Worm (Caenorhabditis elegans) whole organism, L4 larva: ENCODE results near the gene T03E6.8.

Experiments
- F37D6.2 ChIP-seq: sonication (generic microtip); optimal IDR thresholded peaks from 2 replicates; lab custom pipeline; 2016; ENCODE audit warnings: mild to moderate bottlenecking, missing genetic modification characterization, missing compliant biosample characterization
- F44E2.7 ChIP-seq: fragments of 200-800 bp; sonication (Bioruptor generic); IDR thresholded peaks from 2 replicates; pipeline ENCODE4 v2.1.2; 2022; ENCODE audit warnings: missing genetic modification characterization, missing compliant biosample characterization
- T20F7.1 ChIP-seq: fragments of 200-800 bp; sonication (Bioruptor generic); optimal IDR thresholded peaks from 2 replicates; lab custom pipeline; 2018; ENCODE audit warnings: mild to moderate bottlenecking, missing genetic modification characterization, missing compliant biosample characterization
- T26A8.4 ChIP-seq: fragments of 200-800 bp; sonication (Bioruptor generic); IDR thresholded peaks from 2 replicates; pipeline ENCODE4 v1.3.6; 2022; ENCODE audit warnings: missing genetic modification characterization, missing compliant biosample characterization
- Y48G9A.11 ChIP-seq: fragments of 200-800 bp; sonication (Bioruptor generic); IDR thresholded peaks from 2 replicates; pipeline ENCODE4 v1.3.6; 2022; ENCODE audit warnings: missing genetic modification reagents, missing genetic modification characterization, missing compliant biosample characterization
- Y75B8A.6 ChIP-seq: fragments of 200-800 bp; sonication (Bioruptor generic); IDR thresholded peaks from 2 replicates; pipeline ENCODE4 v1.3.6; 2022; ENCODE audit warnings: missing genetic modification reagents, missing genetic modification characterization, missing compliant biosample characterization
- ZK337.2 ChIP-seq: fragments of 200-800 bp; sonication (Bioruptor generic); IDR thresholded peaks from 2 replicates; pipeline ENCODE4 v1.3.6; 2022; ENCODE audit warnings: missing genetic modification reagents, missing genetic modification characterization, missing compliant biosample characterization
- ZK546.5 ChIP-seq, 2 experiments: sonication (generic microtip); optimal IDR thresholded peaks; 2 replicates each; lab custom pipeline; 2017; ENCODE audit warnings: missing biosample characterization in 2 of 2, missing genetic modification characterization in 2 of 2
- aha-1 ChIP-seq: fragments of 150-350 bp; peaks from one replicate; lab custom pipeline; 2014; ENCODE audit warnings: missing biosample characterization, missing genetic modification characterization
- aly-2 ChIP-seq: sonication (generic microtip); optimal IDR thresholded peaks from 2 replicates; lab custom pipeline; 2018; ENCODE audit warnings: missing biosample characterization, missing genetic modification characterization
- ceh-28 ChIP-seq: fragments of 150-350 bp; optimal IDR thresholded peaks from 2 replicates; lab custom pipeline; 2014; ENCODE audit warnings: missing biosample characterization, missing genetic modification reagents, missing genetic modification characterization
- dmd-8 ChIP-seq: fragments of 200-800 bp; sonication (Bioruptor generic); IDR thresholded peaks from 2 replicates; pipeline ENCODE4 v1.3.6; 2022; ENCODE audit warnings: missing genetic modification characterization, missing compliant biosample characterization
- dmd-9 ChIP-seq: fragments of 200-800 bp; sonication (Bioruptor generic); IDR thresholded peaks from 2 replicates; pipeline ENCODE4 v1.3.6; 2022; ENCODE audit warnings: missing genetic modification reagents, missing genetic modification characterization, missing compliant biosample characterization
- egl-27 ChIP-seq: sonication (generic microtip); optimal IDR thresholded peaks from 3 replicates; lab custom pipeline; 2017; ENCODE audit warnings: missing biosample characterization, missing genetic modification reagents, missing genetic modification characterization
- egl-43 ChIP-seq: fragments of 200-800 bp; sonication (Bioruptor generic); IDR thresholded peaks from 2 replicates; pipeline ENCODE4 v1.3.6; 2022; ENCODE audit warnings: missing genetic modification reagents, missing genetic modification characterization, missing compliant biosample characterization
- fos-1 ChIP-seq: fragments of 150-350 bp; optimal IDR thresholded peaks from 2 replicates; lab custom pipeline; 2014; ENCODE audit warnings: missing biosample characterization, missing genetic modification characterization
- hif-1 ChIP-seq, 2 experiments: sonication (generic microtip); optimal IDR thresholded peaks; 2 replicates each; lab custom pipeline; 2016 to 2017; ENCODE audit warnings: missing compliant biosample characterization in 2 of 2, missing genetic modification characterization in 2 of 2, missing genetic modification reagents in 2 of 2, missing genotype in 2 of 2, mild to moderate bottlenecking in 1 of 2
- hlh-11 ChIP-seq: fragments of 200-800 bp; sonication (Bioruptor generic); optimal IDR thresholded peaks from 2 replicates; lab custom pipeline; 2018; ENCODE audit warnings: mild to moderate bottlenecking, missing genetic modification characterization, missing compliant biosample characterization
- hlh-30 ChIP-seq: sonication (generic microtip); optimal IDR thresholded peaks from 2 replicates; lab custom pipeline; 2017; ENCODE audit warnings: antibody characterized with exemption, mild to moderate bottlenecking, missing genetic modification characterization, missing compliant biosample characterization; ENCODE audit not compliant: insufficient read depth
- lin-13 ChIP-seq: fragments of 150-350 bp; optimal IDR thresholded peaks from 2 replicates; lab custom pipeline; 2014; ENCODE audit warnings: missing biosample characterization, missing genetic modification reagents, missing genetic modification characterization
- lin-15B ChIP-seq: fragments of 150-350 bp; sonication (generic microtip); optimal IDR thresholded peaks from 3 replicates; lab custom pipeline; 2014; ENCODE audit warnings: missing biosample characterization, missing genetic modification characterization
- lin-39 ChIP-seq: fragments of 150-350 bp; optimal IDR thresholded peaks from 2 replicates; lab custom pipeline; 2014; ENCODE audit warnings: missing biosample characterization, missing genetic modification reagents, missing genetic modification characterization
- lsy-2 ChIP-seq, 2 experiments: fragments of 150-350 bp in 1 of 2; sonication (generic microtip) in 1 of 2; optimal IDR thresholded peaks; 2 replicates each; lab custom pipeline; 2014 to 2017; ENCODE audit warnings: missing biosample characterization in 2 of 2, missing genetic modification characterization in 2 of 2
- mes-2 ChIP-seq: sonication (generic microtip); optimal IDR thresholded peaks from 2 replicates; lab custom pipeline; 2016; ENCODE audit warnings: missing genotype, mild to moderate bottlenecking, missing genetic modification characterization, missing compliant biosample characterization; ENCODE audit not compliant: poor library complexity, severe bottlenecking
- nhr-11 ChIP-seq: fragments of 150-350 bp; optimal IDR thresholded peaks from 2 replicates; lab custom pipeline; 2014; ENCODE audit warnings: missing biosample characterization, missing genetic modification characterization
- nhr-237 ChIP-seq: sonication (generic microtip); optimal IDR thresholded peaks from 2 replicates; lab custom pipeline; 2017; ENCODE audit warnings: missing biosample characterization, missing genetic modification characterization
- nhr-28 ChIP-seq: fragments of 150-350 bp; optimal IDR thresholded peaks from 2 replicates; lab custom pipeline; 2014; ENCODE audit warnings: missing biosample characterization, missing genetic modification characterization
- nhr-42 ChIP-seq: fragments of 200-800 bp; sonication (Bioruptor generic); IDR thresholded peaks from 2 replicates; pipeline ENCODE4 v1.3.6; 2022; ENCODE audit warnings: missing genetic modification characterization, missing compliant biosample characterization
- nhr-76 ChIP-seq: fragments of 150-350 bp; optimal IDR thresholded peaks from 2 replicates; lab custom pipeline; 2014; ENCODE audit warnings: missing biosample characterization, missing genetic modification characterization
- nhr-77 ChIP-seq: fragments of 150-350 bp; optimal IDR thresholded peaks from 2 replicates; lab custom pipeline; 2014; ENCODE audit warnings: missing biosample characterization, missing genetic modification characterization
- pha-4 ChIP-seq, 2 experiments: fragments of 150-350 bp in 1 of 2; fragments of 200-800 bp in 1 of 2; sonication (Bioruptor generic) in 1 of 2; IDR thresholded peaks in 1 of 2; optimal IDR thresholded peaks in 1 of 2; 2 replicates each; pipeline versions ENCODE4 v1.3.6 to Lab custom; 2014 to 2022; ENCODE audit warnings: missing genetic modification characterization in 2 of 2, missing genetic modification reagents in 2 of 2, missing biosample characterization in 1 of 2, missing compliant biosample characterization in 1 of 2
- php-3 ChIP-seq: fragments of 200-800 bp; sonication (Bioruptor generic); IDR thresholded peaks from 2 replicates; pipeline ENCODE4 v1.3.6; 2022; ENCODE audit warnings: missing genetic modification reagents, missing genetic modification characterization, missing compliant biosample characterization
- pqm-1 ChIP-seq: sonication (generic microtip); optimal IDR thresholded peaks from 2 replicates; lab custom pipeline; 2017; ENCODE audit warnings: missing biosample characterization, missing genetic modification characterization
- skn-1 ChIP-seq: fragments of 150-350 bp; optimal IDR thresholded peaks from 2 replicates; lab custom pipeline; 2014; ENCODE audit warnings: missing biosample characterization, missing genetic modification characterization
- spr-3 ChIP-seq: fragments of 200-800 bp; sonication (Bioruptor generic); optimal IDR thresholded peaks from 2 replicates; lab custom pipeline; 2018; ENCODE audit warnings: mild to moderate bottlenecking, missing genetic modification characterization, missing compliant biosample characterization
- tag-97 ChIP-seq: fragments of 200-800 bp; sonication (Bioruptor generic); IDR thresholded peaks from 2 replicates; pipeline ENCODE4 v1.3.6; 2022; ENCODE audit warnings: missing genetic modification characterization, missing compliant biosample characterization
- tra-1 ChIP-seq: fragments of 200-800 bp; sonication (Bioruptor generic); IDR thresholded peaks from 2 replicates; pipeline ENCODE4 v1.3.6; 2022; ENCODE audit warnings: missing genetic modification reagents, missing genetic modification characterization, missing compliant biosample characterization
- unc-62 ChIP-seq, 3 experiments: fragments of 150-350 bp in 1 of 3; sonication (generic microtip); optimal IDR thresholded peaks in 2 of 3; peaks in 1 of 3; 1 replicate in 1 of 3; 2 replicates in 2 of 3; lab custom pipeline; 2014 to 2017; ENCODE audit warnings: missing biosample characterization in 3 of 3, missing genetic modification characterization in 3 of 3, missing genetic modification reagents in 3 of 3, missing genotype in 1 of 3
- zfp-2 ChIP-seq: sonication (generic microtip); optimal IDR thresholded peaks from 2 replicates; lab custom pipeline; 2016; ENCODE audit warnings: mild to moderate bottlenecking, missing genetic modification characterization, missing compliant biosample characterization
- zip-11 ChIP-seq: fragments of 200-800 bp; sonication (Bioruptor generic); IDR thresholded peaks from 2 replicates; pipeline ENCODE4 v1.3.6; 2022; ENCODE audit warnings: missing genetic modification characterization, missing compliant biosample characterization
- zip-2 ChIP-seq: fragments of 150-350 bp; optimal IDR thresholded peaks from 2 replicates; lab custom pipeline; 2014; ENCODE audit warnings: missing biosample characterization, missing genetic modification characterization
- ztf-11 ChIP-seq: fragments of 150-350 bp; optimal IDR thresholded peaks from 2 replicates; lab custom pipeline; 2014; ENCODE audit warnings: missing biosample characterization, missing genetic modification characterization

Gene T03E6.8

DNA sequence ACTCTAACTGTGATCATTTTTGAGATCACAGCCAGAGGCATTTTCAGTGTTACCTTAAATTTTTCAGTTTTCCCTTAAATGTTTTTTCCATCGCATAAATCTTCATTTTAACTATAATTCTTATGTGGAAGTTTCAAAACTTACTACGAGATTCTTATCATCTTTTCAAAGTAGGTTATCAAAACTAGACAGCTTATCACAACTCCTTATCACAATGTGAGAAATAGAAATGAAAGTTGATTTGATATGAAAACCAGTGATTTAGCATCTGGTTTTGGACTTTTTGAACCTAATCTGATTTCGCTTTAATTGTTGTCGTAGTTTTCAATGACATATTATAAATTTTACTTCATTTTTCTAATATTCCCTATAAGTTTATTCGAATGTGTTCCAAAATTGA lies 32.9 kb upstream of the T03E6.8 start, which contains the start of gene mltn-11:
TSS of gene mltn-11 (plus strand) at position 276 of the 400 bp plus-strand sequence.
- no peak for TF ChIP-seq tag-97 (GFP tag; lab: Robert Waterston, UW)
- TF ChIP-seq lin-13 (GFP tag; lab: Kevin White, UChicago) = no peak
- TF ChIP-seq mes-2 (tag; lab: Kevin White, UChicago) = no peak
- TF ChIP-seq nhr-237 = no peak
- TF ChIP-seq zfp-2 (tag; lab: Kevin White, UChicago) = no peak
- TF ChIP-seq ZK337.2 (GFP tag; lab: Robert Waterston, UW) = no peak
- TF ChIP-seq dmd-8 (GFP tag; lab: Robert Waterston, UW) = no peak
- no peak for TF ChIP-seq aly-2
- TF ChIP-seq nhr-42 = no peak
- TF ChIP-seq nhr-77 = no peak
- TF ChIP-seq ztf-11 (tag; lab: Kevin White, UChicago) = no peak
- no peak for TF ChIP-seq pha-4 (GFP tag; IDR thresholded peaks at IDR 0.05; lab: Robert Waterston, UW)
- no peak for TF ChIP-seq pha-4 (tag; optimal IDR thresholded peaks at IDR 0.05; lab: Kevin White, UChicago)
- no peak for TF ChIP-seq hlh-30 (tag; lab: Kevin White, UChicago)
- no peak for TF ChIP-seq dmd-9 (GFP tag; lab: Robert Waterston, UW)
- no peak for TF ChIP-seq nhr-11 (tag; lab: Kevin White, UChicago)
- TF ChIP-seq, all 104 proteins: peak for 0

DNA sequence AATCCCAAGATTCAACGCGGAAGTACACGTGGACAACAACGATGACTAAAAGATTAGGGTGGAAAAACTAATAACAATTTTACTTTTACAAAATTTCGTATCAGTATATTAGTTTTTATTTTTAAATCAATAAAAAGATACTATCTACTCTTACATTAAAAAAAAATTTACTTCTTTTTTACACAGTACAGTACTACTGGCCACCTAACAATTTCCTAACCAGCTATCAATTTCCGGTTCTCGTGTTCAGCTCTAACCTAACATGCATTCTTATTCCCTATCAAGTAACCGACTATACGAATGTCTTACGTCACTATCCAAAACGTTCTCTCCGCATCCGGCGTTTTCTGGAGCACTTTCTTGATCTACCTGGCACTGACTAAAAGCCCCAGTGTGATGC lies 26.6 kb upstream of the T03E6.8 start, which contains the start of gene srd-21:
TSS of gene srd-21 (plus strand) at position 301 of the 400 bp plus-strand sequence.
- TF ChIP-seq zip-11 (GFP tag; lab: Robert Waterston, UW) (no peak), unc-62 (GFP tag; optimal IDR thresholded peaks at IDR 0.05 in 1 of 2; lab: Kevin White, UChicago) (peak in 1 of 2 experiments; percentile 27), unc-62 (tag; optimal IDR thresholded peaks at IDR 0.05; lab: Kevin White, UChicago) (no peak), F37D6.2 (no peak), aha-1 (tag; lab: Kevin White, UChicago) (peak; percentile 58), aly-2 (no peak)

ce11 chrV:16628991-16629390 lies 26.0 kb upstream of the T03E6.8 start, which contains the start of gene W06G6.2:
W06G6.2 (plus strand) TSS chrV:16629291.
- TF ChIP-seq egl-27 (tag; lab: Kevin White, UChicago) = no peak
- TF ChIP-seq lsy-2 (tag; optimal IDR thresholded peaks at IDR 0.05; lab: Kevin White, UChicago) = no peak
- TF ChIP-seq Y48G9A.11 (GFP tag; lab: Robert Waterston, UW) = no peak
- no peak for TF ChIP-seq zip-2
- no peak for TF ChIP-seq T20F7.1
- no peak for TF ChIP-seq ZK546.5 (tag; optimal IDR thresholded peaks at IDR 0.05; lab: Kevin White, UChicago)
- no peak for TF ChIP-seq F44E2.7 (GFP tag; lab: Robert Waterston, UW)
- no peak for TF ChIP-seq skn-1 (tag; lab: Kevin White, UChicago)
- TF ChIP-seq, all 104 proteins: peak for 0

- no peak for TF ChIP-seq hif-1 (tag; optimal IDR thresholded peaks at IDR 0.05; lab: Kevin White, UChicago)
- TF ChIP-seq zip-11 (GFP tag; lab: Robert Waterston, UW) = no peak
- TF ChIP-seq egl-43 (GFP tag; lab: Robert Waterston, UW) = no peak
- TF ChIP-seq hlh-11 = peak; percentile 4
- no peak for TF ChIP-seq aly-2
- TF ChIP-seq tra-1 (GFP tag; lab: Robert Waterston, UW) = no peak
- TF ChIP-seq skn-1 (tag; lab: Kevin White, UChicago) = no peak
- TF ChIP-seq nhr-76 (tag; lab: Kevin White, UChicago) = no peak
- peak; percentile 7 for TF ChIP-seq nhr-28 (tag; lab: Kevin White, UChicago)
- no peak for TF ChIP-seq dmd-9 (GFP tag; lab: Robert Waterston, UW)
- no peak for TF ChIP-seq zip-2
- no peak for TF ChIP-seq Y75B8A.6 (GFP tag; lab: Robert Waterston, UW)
- no peak for TF ChIP-seq lin-15B (tag; lab: Kevin White, UChicago)
- no peak for TF ChIP-seq fos-1 (tag; lab: Kevin White, UChicago)
- no peak for TF ChIP-seq spr-3
- TF ChIP-seq pqm-1 (tag; lab: Kevin White, UChicago) = peak; percentile 62
- no peak for TF ChIP-seq ceh-28 (tag; lab: Kevin White, UChicago)
- peak; percentile 59; the same call in 1 of the 2 replicates for TF ChIP-seq php-3
- no peak for TF ChIP-seq T26A8.4 (GFP tag; lab: Robert Waterston, UW)
- TF ChIP-seq mes-2 (tag; lab: Kevin White, UChicago) = no peak
- no peak for TF ChIP-seq lin-39 (tag; lab: Kevin White, UChicago)
Observed at ce11 chrV:16627962-16628361, 25.0 kb upstream of the T03E6.8 start, which contains the start of gene oac-53. oac-53 (minus strand) TSS chrV:16627970.
